Fruit fly (Drosophila melanogaster) whole organism, wandering third instar larva: ENCODE results near the gene kipf.

Source experiments
- CG9705 ChIP-seq: fragments of 200-800 bp; sonication (Bioruptor generic); optimal IDR thresholded peaks from 2 replicates; lab custom pipeline; 2018; ENCODE audit warnings: missing biosample characterization, mild to moderate bottlenecking, missing genetic modification characterization
- Hr83 ChIP-seq: fragments of 200-300 bp; sonication (Bioruptor generic); optimal IDR thresholded peaks from 2 replicates; lab custom pipeline; 2016; ENCODE audit warnings: missing biosample characterization, mild to moderate bottlenecking, missing genetic modification characterization, moderate library complexity; ENCODE audit not compliant: poor library complexity, severe bottlenecking
- br ChIP-seq: fragments of 200-800 bp; sonication (Bioruptor generic); optimal IDR thresholded peaks from 2 replicates; lab custom pipeline; 2016; ENCODE audit warnings: missing biosample characterization, missing genetic modification characterization
- ey ChIP-seq: fragments of 200-800 bp; sonication (Bioruptor generic); optimal IDR thresholded peaks from 2 replicates; lab custom pipeline; 2016; ENCODE audit warnings: missing biosample characterization, missing genetic modification characterization
- foxo ChIP-seq, 2 experiments: fragments of 200-800 bp; sonication (Bioruptor generic); optimal IDR thresholded peaks; 2 replicates in 1 of 2; 3 replicates in 1 of 2; lab custom pipeline; 2016 to 2017; ENCODE audit warnings: missing biosample characterization in 2 of 2, missing genetic modification characterization in 2 of 2
- h ChIP-seq: fragments of 200-800 bp; sonication (Bioruptor generic); optimal IDR thresholded peaks from 3 replicates; lab custom pipeline; 2016; ENCODE audit warnings: missing biosample characterization, mild to moderate bottlenecking, missing genetic modification characterization
- lola ChIP-seq: fragments of >200 bp; optimal IDR thresholded peaks from 2 replicates; lab custom pipeline; 2017; ENCODE audit warnings: missing biosample characterization, missing genetic modification characterization
- usp ChIP-seq: fragments of >200 bp; optimal IDR thresholded peaks from 2 replicates; lab custom pipeline; 2017; ENCODE audit warnings: missing biosample characterization, missing genetic modification characterization

DNA sequence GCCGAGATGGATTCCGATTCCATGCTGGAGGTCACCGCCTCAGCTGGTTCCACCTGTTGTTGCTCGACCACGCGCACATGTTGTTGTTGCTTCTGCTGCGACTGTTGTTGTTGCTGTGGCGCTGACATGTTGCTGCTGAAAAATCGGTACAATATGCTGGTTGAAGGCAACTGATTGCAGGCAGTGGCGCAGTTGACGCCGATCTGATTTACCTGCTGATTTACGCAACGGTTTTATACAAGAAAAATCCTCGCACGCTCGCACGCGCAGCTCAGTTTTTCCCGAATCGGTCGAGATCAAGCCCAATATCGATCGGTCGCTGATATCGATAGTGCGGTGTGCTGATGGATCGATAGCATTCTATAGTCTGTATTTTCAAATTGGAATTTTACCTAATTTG lies 2.2 kb upstream of the kipf start, which contains the start of gene Prat:
- no peak for TF ChIP-seq usp
- no peak for TF ChIP-seq h
- TF ChIP-seq lola: no peak
- TF ChIP-seq foxo (GFP tag; optimal IDR thresholded peaks at IDR 0.05; lab: Kevin White, UChicago): no peak
- TF ChIP-seq br (GFP tag; lab: Kevin White, UChicago): no peak
- no peak for TF ChIP-seq Hr83
- no peak for TF ChIP-seq ey (GFP tag; lab: Kevin White, UChicago)
- no peak for TF ChIP-seq CG9705 (GFP tag; lab: Kevin White, UChicago)
